Fruit fly (Drosophila melanogaster): Measurements from ENCODE around the gene CG5282.

The CG5282 gene

dm6 chr3L:20399550-20400109 is 26.2 kb downstream of the CG5282 start (continued):
- TF ChIP-seq otp (GFP tag; IDR thresholded peaks at IDR 0.05) (peak; percentile 74; the same call in 1 of the 3 replicates), CG5180 (GFP tag; optimal IDR thresholded peaks at IDR 0.05) (peak; percentile 80), dmrt99B (tag; optimal IDR thresholded peaks at IDR 0.05) (peak; percentile 94), CG34224 (GFP tag; IDR thresholded peaks at IDR 0.05; ENCODE audit: partially characterized antibody) (no peak), odd (GFP tag; optimal IDR thresholded peaks at IDR 0.05) (peak; percentile 90), nmo (GFP tag; optimal IDR thresholded peaks at IDR 0.05) (peak; percentile 92), zf30C (GFP tag; optimal IDR thresholded peaks at IDR 0.05) (no peak), CTCF (GFP tag; optimal IDR thresholded peaks at IDR 0.05) (peak; percentile 33), CG12071 (GFP tag; optimal IDR thresholded peaks at IDR 0.05) (peak; percentile 77), Ravus (GFP tag; IDR thresholded peaks at IDR 0.05) (peak; percentile 20), CG12659 (GFP tag; optimal IDR thresholded peaks at IDR 0.05) (peak; percentile 93), gem (tag; optimal IDR thresholded peaks at IDR 0.05) (peak; percentile 93), CG3407 (GFP tag; optimal IDR thresholded peaks at IDR 0.05) (peak; percentile 65), CG33213 (GFP tag; optimal IDR thresholded peaks at IDR 0.05) (peak; percentile 65), CG13287 (GFP tag; IDR thresholded peaks at IDR 0.05; ENCODE audit: partially characterized antibody) (no peak), sd (tag; optimal IDR thresholded peaks at IDR 0.05) (peak; percentile 85), Ets65A (GFP tag) (peak; percentile 92), CG18476 (GFP tag; optimal IDR thresholded peaks at IDR 0.05) (peak; percentile 85), Neu2 (GFP tag; optimal IDR thresholded peaks at IDR 0.05; ENCODE audit: borderline replicate concordance) (no peak), HmgD (GFP tag; optimal IDR thresholded peaks at IDR 0.05) (peak; percentile 67), CkIIα-i1 (GFP tag; IDR thresholded peaks at IDR 0.05) (no peak), Ssrp (tag; optimal IDR thresholded peaks at IDR 0.05) (peak; percentile 83), CoRest (tag; optimal IDR thresholded peaks at IDR 0.05) (peak; percentile 94), gsb-n (tag; optimal IDR thresholded peaks at IDR 0.05) (peak; percentile 76), HLH4C (GFP tag; IDR thresholded peaks at IDR 0.05; ENCODE audit: partially characterized antibody) (no peak), CG7745 (tag; optimal IDR thresholded peaks at IDR 0.05) (no peak), insv (GFP tag; optimal IDR thresholded peaks at IDR 0.05) (peak in 1 of 2 experiments; percentile 57), CG12236 (GFP tag; optimal IDR thresholded peaks at IDR 0.05) (peak; percentile 15), Nf-YA (GFP tag; IDR thresholded peaks at IDR 0.05) (0 out of 2 replicates have a peak, but pooled peaks have one; percentile 50), CG43689 (GFP tag; IDR thresholded peaks at IDR 0.05) (peak; percentile 43; the same call in 1 of the 2 replicates), ato (GFP tag; IDR thresholded peaks at IDR 0.05; ENCODE audit: partially characterized antibody) (no peak), Oli (tag; optimal IDR thresholded peaks at IDR 0.05) (peak; percentile 90), hth (optimal IDR thresholded peaks at IDR 0.05) (no peak), rib (GFP tag; IDR thresholded peaks at IDR 0.05) (peak; percentile 84), CG12155 (GFP tag; optimal IDR thresholded peaks at IDR 0.05) (peak; percentile 85), nau (GFP tag; optimal IDR thresholded peaks at IDR 0.05) (peak; percentile 80), Atf-2 (GFP tag; optimal IDR thresholded peaks at IDR 0.05) (peak; percentile 81), CG7556 (GFP tag; optimal IDR thresholded peaks at IDR 0.05) (peak; percentile 89), CG17612 (GFP tag; IDR thresholded peaks at IDR 0.05) (peak; percentile 55; the same call in 1 of the 2 replicates), Blimp-1 (GFP tag; optimal IDR thresholded peaks at IDR 0.05) (peak; percentile 81), danr (GFP tag; IDR thresholded peaks at IDR 0.05) (peak; percentile 62), CG4730 (GFP tag; IDR thresholded peaks at IDR 0.05) (peak; percentile 73), CG2199 (GFP tag; IDR thresholded peaks at IDR 0.05) (no peak; the same call in 1 of the 3 replicates), CrebB (tag; optimal IDR thresholded peaks at IDR 0.05) (peak; percentile 77), CG3995 (GFP tag; optimal IDR thresholded peaks at IDR 0.05) (peak; percentile 55), CG2889 (GFP tag; IDR thresholded peaks at IDR 0.05) (peak; percentile 60; the same call in 1 of the 3 replicates), bsh (GFP tag; optimal IDR thresholded peaks at IDR 0.05) (peak; percentile 82 to 86), Hey (tag; optimal IDR thresholded peaks at IDR 0.05) (no peak), CG15514 (GFP tag; optimal IDR thresholded peaks at IDR 0.05) (peak; percentile 78), Gug (GFP tag; IDR thresholded peaks at IDR 0.05) (peak; percentile 87)

Data from whole organism, embryonic.